Worm (Caenorhabditis elegans): ENCODE data around the gene C10A4.9.

The C10A4.9 gene

ce11 chrX:7398584-7398983 is 22.1 kb upstream of the C10A4.9 start, which contains the start of gene C10A4.10:
Gene C10A4.10 (plus strand): TSS chrX:7398884.
- TF ChIP-seq dmd-4 (tag; optimal IDR thresholded peaks at IDR 0.05; ENCODE audit: borderline replicate concordance) (no peak), unc-3 (GFP tag; conservative IDR thresholded peaks at IDR 0.05) (no peak), unc-3 (tag; optimal IDR thresholded peaks at IDR 0.05) (no peak)

ce11 chrX:7400788-7401187 is 19.9 kb upstream of the C10A4.9 start, which contains the start of gene C10A4.4:
Gene C10A4.4 (plus strand): TSS chrX:7401088.
- TF ChIP-seq ttx-3 (tag; optimal IDR thresholded peaks at IDR 0.05) (no peak), nhr-11 (tag; optimal IDR thresholded peaks at IDR 0.05) (no peak), npax-4 (tag; optimal IDR thresholded peaks at IDR 0.05) (no peak), nfya-1 (tag; optimal IDR thresholded peaks at IDR 0.05) (no peak), fkh-10 (GFP tag; optimal IDR thresholded peaks at IDR 0.05) (no peak), ceh-31 (tag; optimal IDR thresholded peaks at IDR 0.05) (no peak), mec-3 (tag; optimal IDR thresholded peaks at IDR 0.05; ENCODE audit: borderline replicate concordance) (no peak), ceh-2 (tag; optimal IDR thresholded peaks at IDR 0.05) (no peak), pag-3 (tag; optimal IDR thresholded peaks at IDR 0.05; ENCODE audit: borderline replicate concordance) (no peak), elt-2 (tag; optimal IDR thresholded peaks at IDR 0.05) (no peak), sox-4 (tag; optimal IDR thresholded peaks at IDR 0.05) (no peak), che-1 (tag; optimal IDR thresholded peaks at IDR 0.05) (no peak), ama-1 (optimal IDR thresholded peaks at IDR 0.05) (no peak)

ce11 chrX:7404551-7404950 is 16.1 kb upstream of the C10A4.9 start:
- TF ChIP-seq ceh-6 (GFP tag; optimal IDR thresholded peaks at IDR 0.05) (no peak), eyg-1 (tag; optimal IDR thresholded peaks at IDR 0.05) (no peak), pat-9 (tag; optimal IDR thresholded peaks at IDR 0.05) (no peak), K02D7.2 (tag; optimal IDR thresholded peaks at IDR 0.05) (no peak), npax-4 (tag; optimal IDR thresholded peaks at IDR 0.05) (no peak), ama-1 (optimal IDR thresholded peaks at IDR 0.05) (no peak), dve-1 (tag; optimal IDR thresholded peaks at IDR 0.05) (no peak), C08G9.2 (tag; optimal IDR thresholded peaks at IDR 0.05) (no peak), ceh-2 (tag; optimal IDR thresholded peaks at IDR 0.05) (no peak), ceh-30 (tag; optimal IDR thresholded peaks at IDR 0.05) (no peak), hlh-13 (GFP tag; optimal IDR thresholded peaks at IDR 0.05) (no peak), Y22D7AL.16 (tag; optimal IDR thresholded peaks at IDR 0.05) (no peak)

- TF ChIP-seq C08G9.2 (tag; optimal IDR thresholded peaks at IDR 0.05): no peak
These were observed 15.3 kb upstream of the C10A4.9 start, which contains the start of gene C10A4.3 for ce11 chrX:7405393-7405792. Gene C10A4.3 (plus strand): TSS chrX:7405693.

ce11 chrX:7407749-7408148 is 12.9 kb upstream of the C10A4.9 start:
- TF ChIP-seq F13H6.1 (tag; optimal IDR thresholded peaks at IDR 0.05) (no peak), ceh-31 (tag; optimal IDR thresholded peaks at IDR 0.05) (no peak), syd-9 (tag; optimal IDR thresholded peaks at IDR 0.05) (no peak), ceh-18 (tag; optimal IDR thresholded peaks at IDR 0.05) (no peak), C08G9.2 (tag; optimal IDR thresholded peaks at IDR 0.05) (no peak), hlh-30 (tag; optimal IDR thresholded peaks at IDR 0.05; ENCODE audit: insufficient read depth) (no peak), unc-42 (tag; optimal IDR thresholded peaks at IDR 0.05) (no peak), pag-3 (tag; optimal IDR thresholded peaks at IDR 0.05; ENCODE audit: borderline replicate concordance) (no peak), tbx-7 (tag; optimal IDR thresholded peaks at IDR 0.05) (no peak), ceh-2 (tag; optimal IDR thresholded peaks at IDR 0.05) (no peak), nhr-11 (tag; optimal IDR thresholded peaks at IDR 0.05) (no peak), ceh-34 (tag; optimal IDR thresholded peaks at IDR 0.05) (no peak), hlh-8 (tag; optimal IDR thresholded peaks at IDR 0.05) (no peak), ceh-9 (tag; optimal IDR thresholded peaks at IDR 0.05) (no peak), T23F11.4 (GFP tag; optimal IDR thresholded peaks at IDR 0.05) (no peak), gmeb-2 (tag; optimal IDR thresholded peaks at IDR 0.05) (no peak)
